Worm (Caenorhabditis elegans) whole organism, L4 larva: Measurements from ENCODE around the gene clec-167.

Source experiments
- F37D6.2 ChIP-seq: sonication (generic microtip); optimal IDR thresholded peaks from 2 replicates; lab custom pipeline; 2016; ENCODE audit warnings: mild to moderate bottlenecking, missing genetic modification characterization, missing compliant biosample characterization
- T20F7.1 ChIP-seq: fragments of 200-800 bp; sonication (Bioruptor generic); optimal IDR thresholded peaks from 2 replicates; lab custom pipeline; 2018; ENCODE audit warnings: mild to moderate bottlenecking, missing genetic modification characterization, missing compliant biosample characterization
- Y75B8A.6 ChIP-seq: fragments of 200-800 bp; sonication (Bioruptor generic); IDR thresholded peaks from 2 replicates; pipeline ENCODE4 v1.3.6; 2022; ENCODE audit warnings: missing genetic modification reagents, missing genetic modification characterization, missing compliant biosample characterization
- ZK546.5 ChIP-seq, 2 experiments: sonication (generic microtip); optimal IDR thresholded peaks; 2 replicates each; lab custom pipeline; 2017; ENCODE audit warnings: missing biosample characterization in 2 of 2, missing genetic modification characterization in 2 of 2
- arid-1 ChIP-seq: fragments of 200-800 bp; sonication (Bioruptor generic); conservative IDR thresholded peaks from 2 replicates; pipeline ENCODE4 v1.3.6; 2022; ENCODE audit warnings: missing genetic modification reagents, missing genetic modification characterization, missing compliant biosample characterization
- ceh-44 ChIP-seq: fragments of 200-800 bp; sonication (Bioruptor generic); IDR thresholded peaks from 2 replicates; pipeline ENCODE4 v1.3.6; 2022; ENCODE audit warnings: missing genetic modification reagents, missing genetic modification characterization, missing compliant biosample characterization
- daf-16 ChIP-seq, 3 experiments: sonication (generic microtip); optimal IDR thresholded peaks; 2 replicates each; lab custom pipeline; 2016 to 2017; ENCODE audit warnings: missing genetic modification characterization in 3 of 3, missing genetic modification reagents in 3 of 3, mild to moderate bottlenecking in 2 of 3, missing compliant biosample characterization in 2 of 3, missing biosample characterization in 1 of 3, moderate library complexity in 1 of 3
- dmd-6 ChIP-seq: fragments of 200-800 bp; sonication (Bioruptor generic); IDR thresholded peaks from 2 replicates; pipeline ENCODE4 v1.3.6; 2022; ENCODE audit warnings: missing genetic modification reagents, missing genetic modification characterization, missing compliant biosample characterization
- dpl-1 ChIP-seq: fragments of 150-350 bp; optimal IDR thresholded peaks from 2 replicates; lab custom pipeline; 2014; ENCODE audit warnings: missing biosample characterization, missing genetic modification reagents, missing genetic modification characterization
- egl-27 ChIP-seq: sonication (generic microtip); optimal IDR thresholded peaks from 3 replicates; lab custom pipeline; 2017; ENCODE audit warnings: missing biosample characterization, missing genetic modification reagents, missing genetic modification characterization
- hif-1 ChIP-seq, 2 experiments: sonication (generic microtip); optimal IDR thresholded peaks; 2 replicates each; lab custom pipeline; 2016 to 2017; ENCODE audit warnings: missing compliant biosample characterization in 2 of 2, missing genetic modification characterization in 2 of 2, missing genetic modification reagents in 2 of 2, missing genotype in 2 of 2, mild to moderate bottlenecking in 1 of 2
- hlh-30 ChIP-seq: sonication (generic microtip); optimal IDR thresholded peaks from 2 replicates; lab custom pipeline; 2017; ENCODE audit warnings: antibody characterized with exemption, mild to moderate bottlenecking, missing genetic modification characterization, missing compliant biosample characterization; ENCODE audit not compliant: insufficient read depth
- lin-1 ChIP-seq: fragments of 200-800 bp; sonication (Bioruptor generic); IDR thresholded peaks from 2 replicates; pipeline ENCODE4 v1.3.6; 2022; ENCODE audit warnings: missing genetic modification reagents, missing genetic modification characterization, missing compliant biosample characterization
- lir-3 ChIP-seq: sonication (generic microtip); optimal IDR thresholded peaks from 2 replicates; lab custom pipeline; 2016; ENCODE audit warnings: mild to moderate bottlenecking, missing genetic modification characterization, missing compliant biosample characterization
- lsy-2 ChIP-seq, 2 experiments: fragments of 150-350 bp in 1 of 2; sonication (generic microtip) in 1 of 2; optimal IDR thresholded peaks; 2 replicates each; lab custom pipeline; 2014 to 2017; ENCODE audit warnings: missing biosample characterization in 2 of 2, missing genetic modification characterization in 2 of 2
- mxl-3 ChIP-seq: fragments of 200-800 bp; sonication (Bioruptor generic); optimal IDR thresholded peaks from 2 replicates; lab custom pipeline; 2018; ENCODE audit warnings: mild to moderate bottlenecking, missing genetic modification characterization, missing compliant biosample characterization
- nhr-111 ChIP-seq: fragments of 200-800 bp; sonication (Bioruptor generic); optimal IDR thresholded peaks from 2 replicates; lab custom pipeline; 2018; ENCODE audit warnings: mild to moderate bottlenecking, missing genetic modification characterization, missing compliant biosample characterization
- nhr-25 ChIP-seq: sonication (generic microtip); optimal IDR thresholded peaks from 2 replicates; lab custom pipeline; 2017; ENCODE audit warnings: missing genetic modification characterization, mild to moderate bottlenecking, missing compliant biosample characterization, antibody characterized with exemption, moderate library complexity, borderline replicate concordance; ENCODE audit not compliant: insufficient read depth
- nhr-28 ChIP-seq: fragments of 150-350 bp; optimal IDR thresholded peaks from 2 replicates; lab custom pipeline; 2014; ENCODE audit warnings: missing biosample characterization, missing genetic modification characterization
- nhr-76 ChIP-seq: fragments of 150-350 bp; optimal IDR thresholded peaks from 2 replicates; lab custom pipeline; 2014; ENCODE audit warnings: missing biosample characterization, missing genetic modification characterization
- set-16 ChIP-seq: fragments of 200-800 bp; sonication (Bioruptor generic); IDR thresholded peaks from 2 replicates; pipeline ENCODE4 v1.3.6; 2022; ENCODE audit warnings: missing genetic modification reagents, missing genetic modification characterization, missing compliant biosample characterization
- spr-3 ChIP-seq: fragments of 200-800 bp; sonication (Bioruptor generic); optimal IDR thresholded peaks from 2 replicates; lab custom pipeline; 2018; ENCODE audit warnings: mild to moderate bottlenecking, missing genetic modification characterization, missing compliant biosample characterization
- tag-97 ChIP-seq: fragments of 200-800 bp; sonication (Bioruptor generic); IDR thresholded peaks from 2 replicates; pipeline ENCODE4 v1.3.6; 2022; ENCODE audit warnings: missing genetic modification characterization, missing compliant biosample characterization
- unc-39 ChIP-seq: sonication (generic microtip); optimal IDR thresholded peaks from 2 replicates; lab custom pipeline; 2017; ENCODE audit warnings: missing biosample characterization, missing genetic modification characterization
- zag-1 ChIP-seq: fragments of 150-350 bp; optimal IDR thresholded peaks from 2 replicates; lab custom pipeline; 2014; ENCODE audit warnings: missing biosample characterization, missing genetic modification characterization
- ztf-7 ChIP-seq: fragments of 150-350 bp; optimal IDR thresholded peaks from 2 replicates; lab custom pipeline; 2014; ENCODE audit warnings: missing biosample characterization, missing genetic modification characterization

The clec-167 gene

DNA sequence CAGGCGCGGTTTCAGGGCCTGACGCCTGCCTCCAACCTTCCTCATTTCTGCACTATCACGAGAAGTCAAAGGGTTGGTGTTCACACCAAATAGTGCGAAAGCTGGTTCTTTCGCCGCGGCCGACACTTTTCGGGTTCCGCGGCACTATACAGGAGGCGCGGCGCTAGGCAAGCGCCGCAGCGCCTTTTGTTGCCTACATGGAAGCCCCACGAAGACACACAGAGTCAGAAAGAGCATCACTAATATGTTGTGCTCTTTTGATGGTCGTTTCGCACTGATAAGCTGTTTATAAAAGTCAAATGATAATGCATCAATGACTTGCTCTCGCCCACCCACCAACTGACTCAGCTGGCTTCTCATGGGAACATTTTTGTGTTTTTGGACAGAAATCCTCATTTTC, 43.6 kb downstream of the clec-167 start (continued):
- TF ChIP-seq daf-16 (GFP tag; optimal IDR thresholded peaks at IDR 0.05; lab: Kevin White, UChicago) (no peak), daf-16 (tag; optimal IDR thresholded peaks at IDR 0.05; lab: Kevin White, UChicago) (peak; percentile 52)

DNA sequence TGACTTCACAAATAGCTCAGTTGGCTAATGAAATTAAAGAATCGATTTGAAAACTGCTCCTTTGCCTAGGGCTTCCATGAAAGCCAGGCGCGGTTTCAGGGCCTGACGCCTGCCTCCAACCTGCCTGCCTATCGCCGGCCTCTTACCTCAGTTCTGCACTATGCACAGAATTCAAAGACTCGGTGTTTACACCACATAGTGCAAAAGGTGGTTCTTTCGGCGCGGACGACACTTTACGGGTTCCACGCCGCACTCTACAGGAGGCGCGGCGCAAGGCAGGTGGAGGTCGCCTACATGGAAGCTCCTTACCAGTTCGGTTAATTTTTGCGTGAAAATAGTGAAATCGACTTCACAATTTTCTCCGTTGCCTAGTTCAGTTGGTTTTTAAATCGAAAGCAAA, 45.7 kb downstream of the clec-167 start:
- TF ChIP-seq set-16 (peak; percentile 51), tag-97 (no peak), nhr-25 (no peak)
- TF ChIP-seq, all 104 proteins: peak for 1

DNA sequence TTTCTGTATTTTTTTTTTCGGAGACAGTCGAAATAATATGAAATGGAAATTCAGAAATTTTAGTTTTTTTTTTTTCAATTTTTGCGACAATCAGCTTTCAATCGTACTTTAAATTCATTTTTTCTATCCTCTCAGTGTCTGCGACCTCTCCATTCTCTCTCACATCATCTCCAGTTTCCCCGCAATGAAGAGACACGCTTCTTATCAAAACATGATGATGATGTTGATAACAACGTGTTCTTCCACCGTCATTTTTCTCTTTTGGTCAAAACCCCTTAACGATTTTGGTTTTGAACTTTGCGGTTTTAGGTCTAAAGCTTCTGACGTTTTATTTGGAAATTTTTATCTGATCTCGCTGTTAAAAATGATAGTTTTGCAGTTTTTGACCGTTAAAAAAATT, 46.2 kb downstream of the clec-167 start:
- TF ChIP-seq nhr-28 (tag; lab: Kevin White, UChicago) (peak; percentile 16), mxl-3 (GFP tag; lab: Kevin White, UChicago) (peak; percentile 60), hif-1 (tag; optimal IDR thresholded peaks at IDR 0.05; lab: Kevin White, UChicago) (no peak)

DNA sequence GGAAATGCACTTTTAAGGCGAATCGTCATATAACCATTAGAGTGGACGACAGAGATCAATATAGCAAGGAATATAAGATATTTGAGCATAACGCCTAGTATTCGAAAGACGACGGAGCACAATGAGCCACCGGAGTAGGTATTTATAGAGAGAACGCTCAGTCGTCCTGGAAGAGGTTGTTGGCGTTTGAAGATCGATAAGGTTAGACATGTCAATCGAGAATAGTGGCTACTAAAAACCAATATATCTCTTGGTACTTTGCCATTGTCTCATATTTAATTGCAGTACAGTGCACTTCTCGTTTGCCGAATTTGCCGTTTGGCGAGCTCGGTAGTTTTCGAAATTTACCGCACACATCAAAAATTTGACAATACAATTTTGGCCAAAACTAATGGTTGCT, 47.6 kb downstream of the clec-167 start, which contains the start of gene dsl-1:
TSS of gene dsl-1 (minus strand) at position 101 of the 400 bp plus-strand sequence.
- TF ChIP-seq lir-3 (tag; lab: Kevin White, UChicago) = no peak
- no peak for TF ChIP-seq ceh-44
- no peak for TF ChIP-seq dmd-6 (GFP tag; lab: Robert Waterston, UW)
- TF ChIP-seq Y75B8A.6 = no peak
- no peak for TF ChIP-seq arid-1 (GFP tag; lab: Robert Waterston, UW)
- no peak for TF ChIP-seq nhr-28 (tag; lab: Kevin White, UChicago)
- TF ChIP-seq hlh-30 (tag; lab: Kevin White, UChicago) = no peak
- no peak for TF ChIP-seq dpl-1 (GFP tag; lab: Kevin White, UChicago)
- no peak for TF ChIP-seq F37D6.2 (tag; lab: Kevin White, UChicago)
- no peak for TF ChIP-seq unc-39 (tag; lab: Kevin White, UChicago)

DNA sequence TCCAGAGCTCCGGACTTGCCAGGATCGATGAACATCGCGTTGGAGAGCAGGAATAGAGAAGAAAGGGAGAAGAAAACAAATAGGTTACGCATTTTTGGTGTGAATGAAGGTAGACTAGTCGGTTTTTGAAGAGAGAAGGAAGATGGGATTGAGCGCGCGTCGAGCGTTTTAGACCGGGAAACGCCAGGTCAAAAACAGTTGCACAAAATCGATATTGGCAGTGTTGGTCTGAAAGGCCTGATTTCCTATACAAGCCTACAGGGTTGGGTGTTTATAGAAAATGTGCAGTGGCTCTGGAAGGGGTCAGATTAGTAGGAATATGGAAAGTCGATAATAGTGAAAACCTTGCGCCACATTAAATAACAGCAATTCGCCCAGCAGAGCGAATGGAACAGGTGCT, 50.7 kb downstream of the clec-167 start, which contains the start of gene dsl-2:
TSS of gene dsl-2 (minus strand) at position 101 of the 400 bp plus-strand sequence.
- TF ChIP-seq zag-1 (no peak), tag-97 (no peak), nhr-111 (GFP tag; lab: Kevin White, UChicago) (no peak), spr-3 (GFP tag; lab: Kevin White, UChicago) (no peak), ztf-7 (tag; lab: Kevin White, UChicago) (no peak), egl-27 (tag; lab: Kevin White, UChicago) (no peak), nhr-76 (tag; lab: Kevin White, UChicago) (no peak), Y75B8A.6 (no peak), T20F7.1 (GFP tag; lab: Kevin White, UChicago) (no peak), lsy-2 (tag; optimal IDR thresholded peaks at IDR 0.05; lab: Kevin White, UChicago) (no peak), ZK546.5 (tag; optimal IDR thresholded peaks at IDR 0.05; lab: Kevin White, UChicago) (no peak), lin-1 (GFP tag; lab: Robert Waterston, UW) (no peak)
